Worm (Caenorhabditis elegans): Measurements from ENCODE around the gene C31C9.9.

The C31C9.9 gene

ce11 chrII:13695343-13696332, 40.8 kb downstream of the C31C9.9 start, which contains the start of gene kqt-3:
Gene kqt-3 (plus strand): TSS chrII:13696282.
- no peak for TF ChIP-seq unc-62 (GFP tag; optimal IDR thresholded peaks at IDR 0.05)

ce11 chrII:13697691-13698090, 42.9 kb downstream of the C31C9.9 start:
- no peak for TF ChIP-seq unc-62 (GFP tag; optimal IDR thresholded peaks at IDR 0.05)
